Fruit fly (Drosophila melanogaster) whole organism, pupa: ENCODE data around the gene Ugt37C2.
A peak's percentile ranks its signal among the peaks of the same experiment; 100 is the strongest.

Experiments used
- CG10348 ChIP-seq: fragments of 200-800 bp; sonication (Bioruptor generic); IDR thresholded peaks from 2 replicates; pipeline ENCODE4 v1.3.6; 2022; ENCODE audit warnings: missing biosample characterization, missing genetic modification characterization
- CG12605 ChIP-seq: fragments of 200-800 bp; sonication (Bioruptor generic); IDR thresholded peaks from 2 replicates; pipeline ENCODE4 v1.3.6; 2022; ENCODE audit warnings: missing biosample characterization, missing genetic modification characterization
- CG13204 ChIP-seq: fragments of 200-800 bp; sonication (Bioruptor generic); optimal IDR thresholded peaks from 2 replicates; lab custom pipeline; 2018; ENCODE audit warnings: missing biosample characterization, mild to moderate bottlenecking, missing genetic modification characterization, moderate library complexity
- CG14655 ChIP-seq: fragments of 200-800 bp; sonication (Bioruptor generic); optimal IDR thresholded peaks from 3 replicates; lab custom pipeline; 2017; ENCODE audit warnings: mild to moderate bottlenecking, missing biosample characterization, missing genetic modification reagents, missing genetic modification characterization
- CG15710 ChIP-seq: fragments of 200-800 bp; sonication (Bioruptor generic); optimal IDR thresholded peaks from 2 replicates; lab custom pipeline; 2018; ENCODE audit warnings: missing biosample characterization, mild to moderate bottlenecking, missing genetic modification characterization, moderate library complexity
- CG17806 ChIP-seq: fragments of 200-800 bp; sonication (Bioruptor generic); optimal IDR thresholded peaks from 2 replicates; lab custom pipeline; 2018; ENCODE audit warnings: missing biosample characterization, mild to moderate bottlenecking, missing genetic modification characterization, moderate library complexity
- CG32121 ChIP-seq: fragments of 200-800 bp; sonication (Bioruptor generic); IDR thresholded peaks from 2 replicates; pipeline ENCODE4 v1.3.6; 2022; ENCODE audit warnings: missing biosample characterization, missing genetic modification characterization
- CG34367 ChIP-seq: fragments of 200-800 bp; sonication (Bioruptor generic); optimal IDR thresholded peaks from 2 replicates; lab custom pipeline; 2018; ENCODE audit warnings: missing biosample characterization, mild to moderate bottlenecking, missing genetic modification characterization
- CG4496 ChIP-seq: fragments of 200-800 bp; sonication (Bioruptor generic); IDR thresholded peaks from 3 replicates; pipeline ENCODE4 v1.3.6; 2022; ENCODE audit warnings: missing biosample characterization, missing genetic modification characterization
- CG8159 ChIP-seq: fragments of 200-800 bp; sonication (Bioruptor generic); optimal IDR thresholded peaks from 3 replicates; lab custom pipeline; 2018; ENCODE audit warnings: missing biosample characterization, mild to moderate bottlenecking, missing genetic modification characterization, moderate library complexity
- CG8301 ChIP-seq: fragments of 200-800 bp; sonication (Bioruptor generic); optimal IDR thresholded peaks from 2 replicates; lab custom pipeline; 2018; ENCODE audit warnings: missing biosample characterization, mild to moderate bottlenecking, missing genetic modification characterization
- CG9948 ChIP-seq: fragments of 200-800 bp; sonication (Bioruptor generic); optimal IDR thresholded peaks from 2 replicates; lab custom pipeline; 2018; ENCODE audit warnings: missing biosample characterization, mild to moderate bottlenecking, missing genetic modification characterization, moderate library complexity
- D1 ChIP-seq: fragments of 200-800 bp; sonication (Bioruptor generic); optimal IDR thresholded peaks from 2 replicates; lab custom pipeline; 2018; ENCODE audit warnings: missing biosample characterization, mild to moderate bottlenecking, missing genetic modification characterization, moderate library complexity
- EcR ChIP-seq: fragments of 200-800 bp; sonication (Bioruptor generic); optimal IDR thresholded peaks from 3 replicates; lab custom pipeline; 2019; ENCODE audit warnings: missing biosample characterization, missing genetic modification characterization, mild to moderate bottlenecking, moderate library complexity, missing genetic modification reagents
- Ets98B ChIP-seq: fragments of 200-800 bp; sonication (Bioruptor generic); IDR thresholded peaks from 2 replicates; pipeline ENCODE4 v1.3.6; 2022; ENCODE audit warnings: missing biosample characterization, missing genetic modification characterization
- Pif1A ChIP-seq: fragments of 200-800 bp; sonication (Bioruptor generic); optimal IDR thresholded peaks from 3 replicates; lab custom pipeline; 2016; ENCODE audit warnings: missing biosample characterization, missing genetic modification characterization
- Pif1B ChIP-seq: fragments of 200-800 bp; sonication (Bioruptor generic); optimal IDR thresholded peaks from 3 replicates; lab custom pipeline; 2016; ENCODE audit warnings: missing biosample characterization, missing genetic modification characterization
- Snoo ChIP-seq: fragments of 200-800 bp; sonication (Bioruptor generic); optimal IDR thresholded peaks from 3 replicates; lab custom pipeline; 2017; ENCODE audit warnings: missing biosample characterization, mild to moderate bottlenecking, missing genetic modification characterization, inconsistent platforms
- fd96Ca ChIP-seq: fragments of 200-800 bp; sonication (Bioruptor generic); IDR thresholded peaks from 3 replicates; pipeline ENCODE4 v1.3.6; 2022; ENCODE audit warnings: missing biosample characterization, missing genetic modification characterization
- gl ChIP-seq: fragments of 200-800 bp; sonication (Bioruptor generic); optimal IDR thresholded peaks from 2 replicates; lab custom pipeline; 2018; ENCODE audit warnings: missing biosample characterization, mild to moderate bottlenecking, missing genetic modification characterization
- rn ChIP-seq: fragments of 200-800 bp; sonication (Bioruptor generic); IDR thresholded peaks from 2 replicates; pipeline ENCODE4 v1.3.6; 2022; ENCODE audit warnings: missing biosample characterization, missing genetic modification characterization

The Ugt37C2 gene

dm6 chr2L:16799496-16799895 is 5.5 kb downstream of the Ugt37C2 start:
- TF ChIP-seq CG9948 (tag; lab: Kevin White, UChicago) (no peak), rn (GFP tag; lab: Robert Waterston, UW) (no peak), Ets98B (GFP tag; lab: Robert Waterston, UW) (no peak), Pif1A (GFP tag; lab: Kevin White, UChicago) (no peak), CG8159 (no peak), EcR (GFP tag; lab: Kevin White, UChicago) (no peak), CG8301 (tag; lab: Kevin White, UChicago) (no peak), Snoo (tag; lab: Kevin White, UChicago) (no peak), CG32121 (no peak), CG17806 (no peak), D1 (tag; lab: Kevin White, UChicago) (no peak), fd96Ca (GFP tag; lab: Robert Waterston, UW) (no peak), CG34367 (tag; lab: Kevin White, UChicago) (no peak), CG15710 (tag; lab: Kevin White, UChicago) (no peak), Pif1B (no peak), CG12605 (GFP tag; lab: Robert Waterston, UW) (no peak)
- TF ChIP-seq, all 21 proteins: peak for 0

- TF ChIP-seq CG8159 (no peak), CG9948 (tag; lab: Kevin White, UChicago) (no peak), CG32121 (no peak), Ets98B (GFP tag; lab: Robert Waterston, UW) (no peak), CG13204 (GFP tag; lab: Kevin White, UChicago) (no peak), CG4496 (GFP tag; lab: Robert Waterston, UW) (no peak)
Measured at dm6 chr2L:16801578-16802152, 7.7 kb downstream of the Ugt37C2 start.

- no peak for TF ChIP-seq fd96Ca (GFP tag; lab: Robert Waterston, UW)
- no peak for TF ChIP-seq CG8159
- peak; percentile 21; the same call in 1 of the 2 replicates for TF ChIP-seq CG12605 (GFP tag; lab: Robert Waterston, UW)
- TF ChIP-seq CG9948 (tag; lab: Kevin White, UChicago) = peak; percentile 4
- TF ChIP-seq CG4496 (GFP tag; lab: Robert Waterston, UW) = 0 out of 3 replicates have a peak, but pooled peaks have one; percentile 48
- TF ChIP-seq Ets98B (GFP tag; lab: Robert Waterston, UW) = peak; percentile 34
- peak; percentile 15 for TF ChIP-seq CG8301 (tag; lab: Kevin White, UChicago)
- peak; percentile 7 for TF ChIP-seq Pif1A (GFP tag; lab: Kevin White, UChicago)
Measured at dm6 chr2L:16803638-16804037, 9.6 kb downstream of the Ugt37C2 start.

dm6 chr2L:16804376-16804934 is 10.4 kb downstream of the Ugt37C2 start, which contains the start of gene CG13272:
TSS of gene CG13272 (plus strand) at chr2L:16804884.
- peak; percentile 46 for TF ChIP-seq CG14655
- peak; percentile 36 for TF ChIP-seq CG8301 (tag; lab: Kevin White, UChicago)
- no peak for TF ChIP-seq rn (GFP tag; lab: Robert Waterston, UW)

dm6 chr2L:16808752-16809151 is 14.7 kb downstream of the Ugt37C2 start:
- TF ChIP-seq EcR (GFP tag; lab: Kevin White, UChicago) = no peak
- TF ChIP-seq Pif1B = no peak
- TF ChIP-seq CG13204 (GFP tag; lab: Kevin White, UChicago) = no peak

- TF ChIP-seq gl (tag; lab: Kevin White, UChicago) (peak; percentile 25), rn (GFP tag; lab: Robert Waterston, UW) (0 out of 2 replicates have a peak, but pooled peaks have one; percentile 16), CG17806 (peak; percentile 37), CG34367 (tag; lab: Kevin White, UChicago) (peak; percentile 40), CG8301 (tag; lab: Kevin White, UChicago) (peak; percentile 27), EcR (GFP tag; lab: Kevin White, UChicago) (no peak), Pif1B (peak; percentile 51), CG32121 (peak; percentile 65; the same call in 1 of the 2 replicates), CG9948 (tag; lab: Kevin White, UChicago) (peak; percentile 16), CG4496 (GFP tag; lab: Robert Waterston, UW) (peak; percentile 31), CG14655 (peak; percentile 47), D1 (tag; lab: Kevin White, UChicago) (no peak), CG8159 (peak; percentile 43), CG13204 (GFP tag; lab: Kevin White, UChicago) (no peak), CG12605 (GFP tag; lab: Robert Waterston, UW) (no peak), CG15710 (tag; lab: Kevin White, UChicago) (peak; percentile 57), Snoo (tag; lab: Kevin White, UChicago) (peak; percentile 32), Ets98B (GFP tag; lab: Robert Waterston, UW) (no peak), CG10348 (GFP tag; lab: Robert Waterston, UW) (no peak), fd96Ca (GFP tag; lab: Robert Waterston, UW) (peak; percentile 51; the same call in 2 of the 3 replicates), Pif1A (GFP tag; lab: Kevin White, UChicago) (peak; percentile 52)
Measured at dm6 chr2L:16815989-16816749, 22.2 kb downstream of the Ugt37C2 start, which contains the start of gene mdy. TSS of gene mdy (plus strand) at chr2L:16816660.
